Worm (Caenorhabditis elegans) whole organism, young adult: ENCODE data around the gene gly-14.

ENCODE experiments used
- B0035.1 ChIP-seq: sonication (generic microtip); optimal IDR thresholded peaks from 2 replicates; lab custom pipeline; 2016; ENCODE audit warnings: missing genetic modification characterization, mild to moderate bottlenecking, missing compliant biosample characterization, missing genotype, missing genetic modification reagents
- B0336.3 ChIP-seq: fragments of 200-800 bp; sonication (Bioruptor generic); IDR thresholded peaks from 2 replicates; pipeline ENCODE4 v1.3.6; 2022; ENCODE audit warnings: missing genetic modification characterization, missing compliant biosample characterization
- D2030.7 ChIP-seq: fragments of 200-800 bp; sonication (Bioruptor generic); IDR thresholded peaks from 2 replicates; pipeline ENCODE4 v1.3.6; 2022; ENCODE audit warnings: missing genetic modification reagents, missing genetic modification characterization, missing compliant biosample characterization
- F22D6.2 ChIP-seq: sonication (generic microtip); optimal IDR thresholded peaks from 2 replicates; lab custom pipeline; 2016; ENCODE audit warnings: mild to moderate bottlenecking, missing genetic modification characterization, missing compliant biosample characterization
- F23B12.7 ChIP-seq: sonication (generic microtip); optimal IDR thresholded peaks from 2 replicates; lab custom pipeline; 2017; ENCODE audit warnings: missing genetic modification characterization, mild to moderate bottlenecking, missing compliant biosample characterization, antibody characterized with exemption, moderate library complexity; ENCODE audit not compliant: insufficient read depth
- F33H1.4 ChIP-seq: fragments of 200-800 bp; sonication (Bioruptor generic); IDR thresholded peaks from 2 replicates; pipeline ENCODE4 v1.3.6; 2022; ENCODE audit warnings: missing genetic modification reagents, missing genetic modification characterization, missing compliant biosample characterization
- K12H6.12 ChIP-seq: fragments of 200-800 bp; sonication (Bioruptor generic); optimal IDR thresholded peaks from 2 replicates; lab custom pipeline; 2018; ENCODE audit warnings: mild to moderate bottlenecking, missing genetic modification characterization, missing compliant biosample characterization
- Y56A3A.18 ChIP-seq: fragments of 200-800 bp; sonication (Bioruptor generic); IDR thresholded peaks from 2 replicates; pipeline ENCODE4 v1.3.6; 2022; ENCODE audit warnings: missing genetic modification reagents, missing genetic modification characterization, missing compliant biosample characterization
- ZK185.1 ChIP-seq: sonication (generic microtip); optimal IDR thresholded peaks from 2 replicates; lab custom pipeline; 2016; ENCODE audit warnings: mild to moderate bottlenecking, missing genetic modification characterization, missing compliant biosample characterization; ENCODE audit not compliant: poor library complexity, severe bottlenecking
- ama-1 ChIP-seq, 3 experiments: fragments of 150-350 bp in 1 of 3; sonication (generic microtip) in 2 of 3; optimal IDR thresholded peaks; 2 replicates each; lab custom pipeline; 2014 to 2018; ENCODE audit warnings: missing biosample characterization in 2 of 3, missing genetic modification characterization in 2 of 3, missing genetic modification reagents in 2 of 3
- attf-5 ChIP-seq: fragments of 200-800 bp; sonication (Bioruptor generic); optimal IDR thresholded peaks from 2 replicates; lab custom pipeline; 2018; ENCODE audit warnings: mild to moderate bottlenecking, missing genetic modification characterization, missing compliant biosample characterization
- cebp-1 ChIP-seq, 2 experiments: fragments of 200-800 bp in 1 of 2; sonication (Bioruptor generic) in 1 of 2; sonication (generic microtip) in 1 of 2; IDR thresholded peaks in 1 of 2; optimal IDR thresholded peaks in 1 of 2; 2 replicates each; pipeline versions ENCODE4 v1.3.6 to Lab custom; 2017 to 2022; ENCODE audit warnings: missing compliant biosample characterization in 2 of 2, missing genetic modification characterization in 2 of 2, mild to moderate bottlenecking in 1 of 2, missing genetic modification reagents in 1 of 2, moderate library complexity in 1 of 2
- ceh-100 ChIP-seq: fragments of 200-800 bp; sonication (Bioruptor generic); IDR thresholded peaks from 2 replicates; pipeline ENCODE4 v1.3.6; 2022; ENCODE audit warnings: missing genetic modification reagents, missing genetic modification characterization, missing compliant biosample characterization
- ceh-27 ChIP-seq: fragments of 200-800 bp; sonication (Bioruptor generic); optimal IDR thresholded peaks from 2 replicates; lab custom pipeline; 2018; ENCODE audit warnings: mild to moderate bottlenecking, missing genetic modification characterization, moderate library complexity, missing compliant biosample characterization
- ceh-40 ChIP-seq: fragments of 200-800 bp; sonication (Bioruptor generic); IDR thresholded peaks from 2 replicates; pipeline ENCODE4 v1.3.6; 2022; ENCODE audit warnings: missing genetic modification characterization, missing compliant biosample characterization
- ceh-91 ChIP-seq: fragments of 200-800 bp; sonication (Bioruptor generic); IDR thresholded peaks from 2 replicates; pipeline ENCODE4 v1.3.6; 2022; ENCODE audit warnings: missing genetic modification reagents, missing genetic modification characterization, missing compliant biosample characterization
- dox-1 ChIP-seq: fragments of 200-800 bp; sonication (Bioruptor generic); IDR thresholded peaks from 2 replicates; pipeline ENCODE4 v1.3.6; 2022; ENCODE audit warnings: missing genetic modification reagents, missing genetic modification characterization, missing compliant biosample characterization
- dpl-1 ChIP-seq: fragments of 150-350 bp; optimal IDR thresholded peaks from 2 replicates; lab custom pipeline; 2014; ENCODE audit warnings: missing biosample characterization, missing genetic modification reagents, missing genetic modification characterization
- ekl-4 ChIP-seq: fragments of 200-800 bp; sonication (Bioruptor generic); IDR thresholded peaks from 2 replicates; pipeline ENCODE4 v1.3.6; 2022; ENCODE audit warnings: missing genetic modification reagents, missing genetic modification characterization, missing compliant biosample characterization
- hmg-1.2 ChIP-seq: fragments of 200-800 bp; sonication (Bioruptor generic); IDR thresholded peaks from 2 replicates; pipeline ENCODE4 v1.3.6; 2022; ENCODE audit warnings: missing genetic modification reagents, missing genetic modification characterization, missing compliant biosample characterization
- let-607 ChIP-seq, 2 experiments: fragments of 200-800 bp in 1 of 2; sonication (Bioruptor generic) in 1 of 2; sonication (generic microtip) in 1 of 2; optimal IDR thresholded peaks; 2 replicates each; lab custom pipeline; 2016 to 2018; ENCODE audit warnings: mild to moderate bottlenecking in 2 of 2, missing compliant biosample characterization in 2 of 2, missing genetic modification characterization in 2 of 2, moderate library complexity in 2 of 2, missing genotype in 1 of 2
- lin-35 ChIP-seq, 3 experiments: fragments of 150-350 bp in 2 of 3; sonication (generic microtip) in 1 of 3; optimal IDR thresholded peaks; 2 replicates each; lab custom pipeline; 2014 to 2018; ENCODE audit warnings: missing biosample characterization in 3 of 3, missing genetic modification characterization in 3 of 3, missing genetic modification reagents in 3 of 3
- lin-40 ChIP-seq: sonication (generic microtip); optimal IDR thresholded peaks from 2 replicates; lab custom pipeline; 2016; ENCODE audit warnings: missing genetic modification characterization, mild to moderate bottlenecking, missing compliant biosample characterization, missing genotype, missing genetic modification reagents
- lin-54 ChIP-seq: fragments of 200-800 bp; sonication (Bioruptor generic); optimal IDR thresholded peaks from 2 replicates; lab custom pipeline; 2018; ENCODE audit warnings: mild to moderate bottlenecking, missing genetic modification characterization, missing compliant biosample characterization
- lsl-1 ChIP-seq: fragments of 200-800 bp; sonication (Bioruptor generic); optimal IDR thresholded peaks from 2 replicates; lab custom pipeline; 2018; ENCODE audit warnings: mild to moderate bottlenecking, missing genetic modification characterization, moderate library complexity, missing compliant biosample characterization
- madf-8 ChIP-seq: fragments of 200-800 bp; sonication (Bioruptor generic); conservative IDR thresholded peaks from 2 replicates; pipeline ENCODE4 v1.3.6; 2022; ENCODE audit warnings: missing genetic modification reagents, missing genetic modification characterization, missing compliant biosample characterization
- mcd-1 ChIP-seq: fragments of 200-800 bp; sonication (Bioruptor generic); IDR thresholded peaks from 2 replicates; pipeline ENCODE4 v1.3.6; 2022; ENCODE audit warnings: missing genetic modification reagents, missing genetic modification characterization, missing compliant biosample characterization
- mes-4 ChIP-seq: sonication (generic microtip); optimal IDR thresholded peaks from 2 replicates; lab custom pipeline; 2016; ENCODE audit warnings: missing genotype, missing genetic modification characterization, missing compliant biosample characterization
- mxl-1 ChIP-seq: sonication (generic microtip); optimal IDR thresholded peaks from 2 replicates; lab custom pipeline; 2016; ENCODE audit warnings: missing genetic modification characterization, missing compliant biosample characterization
- nfya-2 ChIP-seq: fragments of 200-800 bp; sonication (Bioruptor generic); IDR thresholded peaks from 2 replicates; pipeline ENCODE4 v1.3.6; 2022; ENCODE audit warnings: missing genetic modification reagents, missing genetic modification characterization, missing compliant biosample characterization
- pha-4 ChIP-seq: fragments of 150-350 bp; sonication (generic microtip); optimal IDR thresholded peaks from 2 replicates; lab custom pipeline; 2014; ENCODE audit warnings: missing biosample characterization, missing genetic modification reagents, missing genetic modification characterization
- snpc-1.1 ChIP-seq: sonication (generic microtip); optimal IDR thresholded peaks from 2 replicates; lab custom pipeline; 2017; ENCODE audit warnings: missing genetic modification characterization, mild to moderate bottlenecking, missing compliant biosample characterization, antibody characterized with exemption, moderate library complexity, missing genotype, missing genetic modification reagents; ENCODE audit not compliant: insufficient read depth
- snpc-1.3 ChIP-seq: sonication (generic microtip); optimal IDR thresholded peaks from 2 replicates; lab custom pipeline; 2017; ENCODE audit warnings: missing genetic modification characterization, mild to moderate bottlenecking, missing compliant biosample characterization, antibody characterized with exemption, moderate library complexity, missing genotype, missing genetic modification reagents; ENCODE audit not compliant: insufficient read depth
- snpc-4 ChIP-seq, 5 experiments: fragments of 150-350 bp in 1 of 5; sonication (generic microtip) in 4 of 5; optimal IDR thresholded peaks; 2 replicates each; lab custom pipeline; 2014 to 2018; ENCODE audit warnings: missing genetic modification characterization in 5 of 5, missing biosample characterization in 3 of 5, antibody characterized with exemption in 2 of 5, mild to moderate bottlenecking in 2 of 5, missing compliant biosample characterization in 2 of 5, missing genotype in 2 of 5, moderate library complexity in 2 of 5, missing genetic modification reagents in 1 of 5
- sptf-2 ChIP-seq: fragments of 200-800 bp; sonication (Bioruptor generic); optimal IDR thresholded peaks from 2 replicates; lab custom pipeline; 2018; ENCODE audit warnings: mild to moderate bottlenecking, missing genetic modification characterization, missing compliant biosample characterization
- tlf-1 ChIP-seq: fragments of 200-800 bp; sonication (Bioruptor generic); optimal IDR thresholded peaks from 2 replicates; lab custom pipeline; 2018; ENCODE audit warnings: mild to moderate bottlenecking, missing genetic modification characterization, missing compliant biosample characterization
- unc-62 ChIP-seq: fragments of 150-350 bp; optimal IDR thresholded peaks from 2 replicates; lab custom pipeline; 2014; ENCODE audit warnings: missing biosample characterization, missing genetic modification reagents, missing genetic modification characterization
- xnd-1 ChIP-seq: sonication (generic microtip); optimal IDR thresholded peaks from 2 replicates; lab custom pipeline; 2016; ENCODE audit warnings: missing genotype, missing genetic modification reagents, missing genetic modification characterization, missing compliant biosample characterization
- ztf-18 ChIP-seq: sonication (generic microtip); optimal IDR thresholded peaks from 2 replicates; lab custom pipeline; 2016; ENCODE audit warnings: missing genotype, mild to moderate bottlenecking, missing genetic modification characterization, missing compliant biosample characterization
- ztf-28 ChIP-seq: fragments of 200-800 bp; sonication (Bioruptor generic); IDR thresholded peaks from 2 replicates; pipeline ENCODE4 v1.3.6; 2022; ENCODE audit warnings: missing genetic modification reagents, missing genetic modification characterization, missing compliant biosample characterization
- ztf-3 ChIP-seq: fragments of 200-800 bp; sonication (Bioruptor generic); optimal IDR thresholded peaks from 2 replicates; lab custom pipeline; 2018; ENCODE audit warnings: mild to moderate bottlenecking, missing genetic modification characterization, missing compliant biosample characterization

gly-14 gene

DNA sequence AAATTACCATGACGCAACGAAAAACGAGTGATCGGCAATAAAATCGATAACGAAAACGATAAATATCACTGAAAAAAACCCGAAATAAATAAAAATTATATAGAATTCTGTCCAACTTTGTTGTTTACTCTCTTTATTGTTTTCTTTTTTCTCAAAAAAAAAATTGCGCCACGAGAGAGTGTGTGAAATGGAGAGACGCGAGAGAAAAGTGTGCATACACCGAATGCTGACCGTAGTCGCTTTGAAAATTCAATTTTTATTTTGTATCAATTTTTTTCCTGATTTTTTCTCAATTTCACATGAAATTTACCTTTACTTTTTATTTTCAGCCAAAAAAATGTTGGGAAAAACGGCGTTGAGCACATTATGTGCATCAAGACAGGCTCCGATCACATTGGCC lies 16.9 kb upstream of the gly-14 start, which contains the start of the genes M01F1.4 and mrpl-35 (continued):
- TF ChIP-seq ama-1 (optimal IDR thresholded peaks at IDR 0.05; lab: Kevin White, UChicago) = no peak
- no peak for TF ChIP-seq ama-1 (GFP tag; optimal IDR thresholded peaks at IDR 0.05; lab: Kevin White, UChicago)
- TF ChIP-seq dpl-1 = no peak
- no peak for TF ChIP-seq xnd-1 (tag; lab: Kevin White, UChicago)
- no peak for TF ChIP-seq B0035.1 (tag; lab: Kevin White, UChicago)
- no peak for TF ChIP-seq ceh-40 (GFP tag; lab: Robert Waterston, UW)
- peak; percentile 31; the same call in 1 of the 2 replicates for TF ChIP-seq D2030.7
- no peak for TF ChIP-seq let-607 (tag; optimal IDR thresholded peaks at IDR 0.05; lab: Kevin White, UChicago)
- no peak for TF ChIP-seq cebp-1 (GFP tag; IDR thresholded peaks at IDR 0.05; lab: Robert Waterston, UW)
- TF ChIP-seq cebp-1 (tag; optimal IDR thresholded peaks at IDR 0.05; lab: Kevin White, UChicago) = no peak
- no peak for TF ChIP-seq F23B12.7 (tag; lab: Kevin White, UChicago)
- TF ChIP-seq K12H6.12 (tag; lab: Kevin White, UChicago) = no peak
- TF ChIP-seq lin-40 (tag; lab: Kevin White, UChicago) = peak; percentile 1
- TF ChIP-seq hmg-1.2 = peak; percentile 97
- no peak for TF ChIP-seq ztf-28 (GFP tag; lab: Robert Waterston, UW)
- TF ChIP-seq ZK185.1 (tag; lab: Kevin White, UChicago) = no peak
- no peak for TF ChIP-seq Y56A3A.18 (GFP tag; lab: Robert Waterston, UW)
- no peak for TF ChIP-seq nfya-2 (GFP tag; lab: Robert Waterston, UW)
- TF ChIP-seq lsl-1 (GFP tag; lab: Kevin White, UChicago) = peak; percentile 78
- no peak for TF ChIP-seq snpc-4 (GFP tag; optimal IDR thresholded peaks at IDR 0.05; lab: Kevin White, UChicago)
- peak in 3 of 4 experiments; percentile 6 to 36 (median 27) for TF ChIP-seq snpc-4 (tag; optimal IDR thresholded peaks at IDR 0.05; lab: Kevin White, UChicago)
- peak; percentile 44; the same call in 1 of the 2 replicates for TF ChIP-seq F33H1.4 (GFP tag; lab: Robert Waterston, UW)
- TF ChIP-seq lin-54 (GFP tag; lab: Kevin White, UChicago) = peak; percentile 16

DNA sequence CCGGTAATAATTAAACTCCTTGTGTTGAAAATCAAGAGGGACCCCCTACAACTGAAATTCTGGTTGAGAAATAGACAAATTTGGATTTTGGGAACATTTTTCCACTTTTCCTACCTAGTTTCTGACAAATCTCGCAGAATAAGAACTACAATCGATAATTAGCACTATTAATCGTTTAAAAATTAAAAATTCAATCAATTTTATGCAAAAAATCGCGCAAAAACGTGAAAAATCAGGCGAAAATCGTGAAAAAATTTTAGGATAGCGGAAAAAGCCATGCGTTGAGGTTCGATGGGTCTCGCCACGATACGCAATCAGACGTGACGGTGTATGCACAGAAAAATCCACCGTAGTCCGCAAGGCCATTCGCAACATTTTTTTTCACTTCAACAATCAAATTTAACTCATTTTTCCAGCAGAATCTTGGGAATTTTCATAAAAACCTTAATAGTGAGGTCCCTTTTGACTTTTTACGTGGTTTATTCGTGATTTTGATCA lies 12.1 kb upstream of the gly-14 start, which contains the start of gene lias-1:
Gene lias-1 (minus strand): TSS at position 51 of the 498 bp plus-strand sequence.
- TF ChIP-seq ceh-27 = peak; percentile 56
- TF ChIP-seq F22D6.2 (tag; lab: Kevin White, UChicago) = peak; percentile 7
- TF ChIP-seq ztf-18 (tag; lab: Kevin White, UChicago) = peak; percentile 21
- TF ChIP-seq snpc-1.3 = peak; percentile 76
- peak; percentile 55; the same call in 1 of the 2 replicates for TF ChIP-seq D2030.7
- peak in 1 of 3 experiments; percentile 68 for TF ChIP-seq lin-35 (GFP tag; optimal IDR thresholded peaks at IDR 0.05; lab: Kevin White, UChicago)
- TF ChIP-seq B0336.3 = 0 out of 2 replicates have a peak, but pooled peaks have one; percentile 27
- TF ChIP-seq snpc-4 (GFP tag; optimal IDR thresholded peaks at IDR 0.05; lab: Kevin White, UChicago) = no peak
- TF ChIP-seq snpc-4 (tag; optimal IDR thresholded peaks at IDR 0.05; lab: Kevin White, UChicago) = peak in 3 of 4 experiments; percentile 28 to 45 (median 31)
- TF ChIP-seq ama-1 (optimal IDR thresholded peaks at IDR 0.05; lab: Kevin White, UChicago) = no peak
- TF ChIP-seq ama-1 (GFP tag; optimal IDR thresholded peaks at IDR 0.05; lab: Kevin White, UChicago) = peak in 1 of 2 experiments; percentile 17
- no peak for TF ChIP-seq ztf-3 (GFP tag; lab: Kevin White, UChicago)
- TF ChIP-seq K12H6.12 (tag; lab: Kevin White, UChicago) = peak; percentile 21
- TF ChIP-seq attf-5 (GFP tag; lab: Kevin White, UChicago) = peak; percentile 82
- no peak for TF ChIP-seq unc-62 (GFP tag; lab: Kevin White, UChicago)
- no peak for TF ChIP-seq sptf-2 (GFP tag; lab: Kevin White, UChicago)
- TF ChIP-seq mcd-1 = peak; percentile 78
- no peak for TF ChIP-seq mxl-1 (tag; lab: Kevin White, UChicago)
- peak; percentile 14 for TF ChIP-seq snpc-1.1 (tag; lab: Kevin White, UChicago)
- 0 out of 2 replicates have a peak, but pooled peaks have one; percentile 34 for TF ChIP-seq ekl-4 (GFP tag; lab: Robert Waterston, UW)
- peak; percentile 52 for TF ChIP-seq ceh-91 (GFP tag; lab: Robert Waterston, UW)
- peak; percentile 39 for TF ChIP-seq madf-8
- TF ChIP-seq dox-1 (GFP tag; lab: Robert Waterston, UW) = peak; percentile 75
- TF ChIP-seq ceh-100 (GFP tag; lab: Robert Waterston, UW) = peak; percentile 72
- peak; percentile 33 for TF ChIP-seq tlf-1 (GFP tag; lab: Kevin White, UChicago)
- peak; percentile 70 for TF ChIP-seq lin-40 (tag; lab: Kevin White, UChicago)
- no peak for TF ChIP-seq mes-4 (tag; lab: Kevin White, UChicago)
- peak; percentile 89 for TF ChIP-seq F23B12.7 (tag; lab: Kevin White, UChicago)
- peak; percentile 31 for TF ChIP-seq pha-4 (tag; lab: Kevin White, UChicago)
- peak; percentile 76 for TF ChIP-seq ZK185.1 (tag; lab: Kevin White, UChicago)
- 0 out of 2 replicates have a peak, but pooled peaks have one; percentile 31 for TF ChIP-seq cebp-1 (GFP tag; IDR thresholded peaks at IDR 0.05; lab: Robert Waterston, UW)
- peak; percentile 66 for TF ChIP-seq cebp-1 (tag; optimal IDR thresholded peaks at IDR 0.05; lab: Kevin White, UChicago)
